Worm (Caenorhabditis elegans) whole organism, young adult: Measurements from ENCODE around the gene dct-16.

Source experiments
- B0019.2 ChIP-seq: fragments of 200-800 bp; sonication (Bioruptor generic); conservative IDR thresholded peaks from 2 replicates; pipeline ENCODE4 v1.3.6; 2022; ENCODE audit warnings: missing genetic modification reagents, missing genetic modification characterization, missing compliant biosample characterization
- B0336.3 ChIP-seq: fragments of 200-800 bp; sonication (Bioruptor generic); IDR thresholded peaks from 2 replicates; pipeline ENCODE4 v1.3.6; 2022; ENCODE audit warnings: missing genetic modification characterization, missing compliant biosample characterization
- C17E4.6 ChIP-seq: fragments of 200-800 bp; sonication (Bioruptor generic); IDR thresholded peaks from 2 replicates; pipeline ENCODE4 v1.3.6; 2022; ENCODE audit warnings: missing genetic modification reagents, missing genetic modification characterization, missing compliant biosample characterization
- F55B11.4 ChIP-seq: sonication (generic microtip); optimal IDR thresholded peaks from 2 replicates; lab custom pipeline; 2016; ENCODE audit warnings: missing compliant biosample characterization, missing genetic modification characterization, borderline replicate concordance; ENCODE audit not compliant: insufficient read depth
- F57A8.1 ChIP-seq: fragments of 200-800 bp; sonication (Bioruptor generic); optimal IDR thresholded peaks from 2 replicates; lab custom pipeline; 2018; ENCODE audit warnings: mild to moderate bottlenecking, missing genetic modification characterization, moderate library complexity, missing compliant biosample characterization
- F57C9.4 ChIP-seq: sonication (generic microtip); optimal IDR thresholded peaks from 2 replicates; lab custom pipeline; 2017; ENCODE audit warnings: mild to moderate bottlenecking, missing genetic modification characterization, missing compliant biosample characterization
- K11D2.4 ChIP-seq: fragments of 200-800 bp; sonication (Bioruptor generic); IDR thresholded peaks from 2 replicates; pipeline ENCODE4 v1.3.6; 2022; ENCODE audit warnings: missing genetic modification reagents, missing genetic modification characterization, missing compliant biosample characterization
- K12H6.12 ChIP-seq: fragments of 200-800 bp; sonication (Bioruptor generic); optimal IDR thresholded peaks from 2 replicates; lab custom pipeline; 2018; ENCODE audit warnings: mild to moderate bottlenecking, missing genetic modification characterization, missing compliant biosample characterization
- Y53G8AR.9 ChIP-seq: fragments of 200-800 bp; sonication (Bioruptor generic); conservative IDR thresholded peaks from 2 replicates; pipeline ENCODE4 v1.3.6; 2022; ENCODE audit warnings: missing genetic modification reagents, missing genetic modification characterization, missing compliant biosample characterization
- Y67H2A.10 ChIP-seq: fragments of 200-800 bp; sonication (Bioruptor generic); conservative IDR thresholded peaks from 2 replicates; pipeline ENCODE4 v1.3.6; 2022; ENCODE audit warnings: missing genetic modification reagents, missing genetic modification characterization, missing compliant biosample characterization
- aptf-2 ChIP-seq: fragments of 200-800 bp; sonication (Bioruptor generic); conservative IDR thresholded peaks from 2 replicates; pipeline ENCODE4 v1.3.6; 2022; ENCODE audit warnings: missing genetic modification reagents, missing genetic modification characterization, missing compliant biosample characterization
- aptf-3 ChIP-seq: fragments of 200-800 bp; sonication (Bioruptor generic); IDR thresholded peaks from 2 replicates; pipeline ENCODE4 v1.3.6; 2022; ENCODE audit warnings: missing genetic modification characterization, missing compliant biosample characterization
- atf-7 ChIP-seq: sonication (generic microtip); optimal IDR thresholded peaks from 2 replicates; lab custom pipeline; 2017; ENCODE audit warnings: mild to moderate bottlenecking, missing genetic modification characterization, missing compliant biosample characterization
- attf-3 ChIP-seq: fragments of 200-800 bp; sonication (Bioruptor generic); conservative IDR thresholded peaks from 2 replicates; pipeline ENCODE4 v1.3.6; 2022; ENCODE audit warnings: missing genetic modification reagents, missing genetic modification characterization, missing compliant biosample characterization
- attf-5 ChIP-seq: fragments of 200-800 bp; sonication (Bioruptor generic); optimal IDR thresholded peaks from 2 replicates; lab custom pipeline; 2018; ENCODE audit warnings: mild to moderate bottlenecking, missing genetic modification characterization, missing compliant biosample characterization
- bed-1 ChIP-seq: fragments of 200-800 bp; sonication (Bioruptor generic); IDR thresholded peaks from 2 replicates; pipeline ENCODE4 v1.3.6; 2022; ENCODE audit warnings: missing genetic modification reagents, missing genetic modification characterization, missing compliant biosample characterization
- ceh-27 ChIP-seq: fragments of 200-800 bp; sonication (Bioruptor generic); optimal IDR thresholded peaks from 2 replicates; lab custom pipeline; 2018; ENCODE audit warnings: mild to moderate bottlenecking, missing genetic modification characterization, moderate library complexity, missing compliant biosample characterization
- ceh-40 ChIP-seq: fragments of 200-800 bp; sonication (Bioruptor generic); IDR thresholded peaks from 2 replicates; pipeline ENCODE4 v1.3.6; 2022; ENCODE audit warnings: missing genetic modification characterization, missing compliant biosample characterization
- egl-18 ChIP-seq: fragments of 200-800 bp; sonication (Bioruptor generic); IDR thresholded peaks from 2 replicates; pipeline ENCODE4 v1.3.6; 2022; ENCODE audit warnings: missing genetic modification reagents, missing genetic modification characterization, missing compliant biosample characterization
- ets-4 ChIP-seq: fragments of 200-800 bp; sonication (Bioruptor generic); optimal IDR thresholded peaks from 2 replicates; lab custom pipeline; 2018; ENCODE audit warnings: mild to moderate bottlenecking, missing genetic modification characterization, missing compliant biosample characterization
- hmg-1.2 ChIP-seq: fragments of 200-800 bp; sonication (Bioruptor generic); IDR thresholded peaks from 2 replicates; pipeline ENCODE4 v1.3.6; 2022; ENCODE audit warnings: missing genetic modification reagents, missing genetic modification characterization, missing compliant biosample characterization
- hsf-1 ChIP-seq: fragments of 200-800 bp; sonication (Bioruptor generic); IDR thresholded peaks from 2 replicates; pipeline ENCODE4 v1.3.6; 2022; ENCODE audit warnings: missing genetic modification reagents, missing genetic modification characterization, missing compliant biosample characterization
- let-526 ChIP-seq: fragments of 200-800 bp; sonication (Bioruptor generic); IDR thresholded peaks from 2 replicates; pipeline ENCODE4 v1.3.6; 2022; ENCODE audit warnings: missing genetic modification reagents, missing genetic modification characterization, missing compliant biosample characterization
- lin-26 ChIP-seq: fragments of 200-800 bp; sonication (Bioruptor generic); IDR thresholded peaks from 2 replicates; pipeline ENCODE4 v1.3.6; 2022; ENCODE audit warnings: missing genetic modification reagents, missing genetic modification characterization, missing compliant biosample characterization
- lin-35 ChIP-seq, 3 experiments: fragments of 150-350 bp in 2 of 3; sonication (generic microtip) in 1 of 3; optimal IDR thresholded peaks; 2 replicates each; lab custom pipeline; 2014 to 2018; ENCODE audit warnings: missing biosample characterization in 3 of 3, missing genetic modification characterization in 3 of 3, missing genetic modification reagents in 3 of 3
- lin-40 ChIP-seq: sonication (generic microtip); optimal IDR thresholded peaks from 2 replicates; lab custom pipeline; 2016; ENCODE audit warnings: missing genetic modification characterization, mild to moderate bottlenecking, missing compliant biosample characterization, missing genotype, missing genetic modification reagents
- mcd-1 ChIP-seq: fragments of 200-800 bp; sonication (Bioruptor generic); IDR thresholded peaks from 2 replicates; pipeline ENCODE4 v1.3.6; 2022; ENCODE audit warnings: missing genetic modification reagents, missing genetic modification characterization, missing compliant biosample characterization
- mxl-1 ChIP-seq: sonication (generic microtip); optimal IDR thresholded peaks from 2 replicates; lab custom pipeline; 2016; ENCODE audit warnings: missing genetic modification characterization, missing compliant biosample characterization
- nfyb-1 ChIP-seq: fragments of 200-800 bp; sonication (Bioruptor generic); IDR thresholded peaks from 2 replicates; pipeline ENCODE4 v1.3.6; 2022; ENCODE audit warnings: missing genetic modification reagents, missing genetic modification characterization, missing compliant biosample characterization
- nhr-120 ChIP-seq: fragments of 200-800 bp; sonication (Bioruptor generic); IDR thresholded peaks from 2 replicates; pipeline ENCODE4 v1.3.6; 2022; ENCODE audit warnings: missing genetic modification characterization, missing compliant biosample characterization
- nhr-179 ChIP-seq: sonication (generic microtip); optimal IDR thresholded peaks from 2 replicates; lab custom pipeline; 2016; ENCODE audit warnings: mild to moderate bottlenecking, missing genetic modification characterization, missing compliant biosample characterization
- nhr-80 ChIP-seq: sonication (generic microtip); optimal IDR thresholded peaks from 2 replicates; lab custom pipeline; 2016; ENCODE audit warnings: missing genetic modification characterization, missing compliant biosample characterization
- pha-4 ChIP-seq: fragments of 150-350 bp; sonication (generic microtip); optimal IDR thresholded peaks from 2 replicates; lab custom pipeline; 2014; ENCODE audit warnings: missing biosample characterization, missing genetic modification reagents, missing genetic modification characterization
- snpc-4 ChIP-seq, 5 experiments: fragments of 150-350 bp in 1 of 5; sonication (generic microtip) in 4 of 5; optimal IDR thresholded peaks; 2 replicates each; lab custom pipeline; 2014 to 2018; ENCODE audit warnings: missing genetic modification characterization in 5 of 5, missing biosample characterization in 3 of 5, antibody characterized with exemption in 2 of 5, mild to moderate bottlenecking in 2 of 5, missing compliant biosample characterization in 2 of 5, missing genotype in 2 of 5, moderate library complexity in 2 of 5, missing genetic modification reagents in 1 of 5
- sptf-2 ChIP-seq: fragments of 200-800 bp; sonication (Bioruptor generic); optimal IDR thresholded peaks from 2 replicates; lab custom pipeline; 2018; ENCODE audit warnings: mild to moderate bottlenecking, missing genetic modification characterization, missing compliant biosample characterization
- tlf-1 ChIP-seq: fragments of 200-800 bp; sonication (Bioruptor generic); optimal IDR thresholded peaks from 2 replicates; lab custom pipeline; 2018; ENCODE audit warnings: mild to moderate bottlenecking, missing genetic modification characterization, missing compliant biosample characterization
- unc-130 ChIP-seq: sonication (generic microtip); optimal IDR thresholded peaks from 2 replicates; lab custom pipeline; 2016; ENCODE audit warnings: missing genetic modification reagents, missing genetic modification characterization, missing compliant biosample characterization
- zfh-2 ChIP-seq: fragments of 200-800 bp; sonication (Bioruptor generic); conservative IDR thresholded peaks from 2 replicates; pipeline ENCODE4 v1.3.6; 2022; ENCODE audit warnings: missing genetic modification reagents, missing genetic modification characterization, missing compliant biosample characterization
- ztf-6 ChIP-seq: fragments of 200-800 bp; sonication (Bioruptor generic); IDR thresholded peaks from 2 replicates; pipeline ENCODE4 v1.3.6; 2022; ENCODE audit warnings: missing genetic modification reagents, missing genetic modification characterization, missing compliant biosample characterization

The dct-16 gene

ce11 chrV:20455637-20456036 is 43.2 kb downstream of the dct-16 start:
- TF ChIP-seq hsf-1 (no peak), hmg-1.2 (GFP tag; lab: Robert Waterston, UW) (peak; percentile 48), snpc-4 (GFP tag; optimal IDR thresholded peaks at IDR 0.05; lab: Kevin White, UChicago) (peak; percentile 77), snpc-4 (tag; optimal IDR thresholded peaks at IDR 0.05; lab: Kevin White, UChicago) (peak; percentile 85 to 96 (median 90)), unc-130 (GFP tag; lab: Kevin White, UChicago) (no peak)

ce11 chrV:20453811-20454210 is 45.0 kb downstream of the dct-16 start, which contains the start of gene srd-70:
TSS of gene srd-70 (plus strand) at chrV:20454111.
- no peak for TF ChIP-seq nhr-179 (tag; lab: Kevin White, UChicago)
- TF ChIP-seq ztf-6 (GFP tag; lab: Robert Waterston, UW): no peak
- TF ChIP-seq B0336.3: no peak
- TF ChIP-seq Y53G8AR.9 (GFP tag; lab: Robert Waterston, UW): no peak
- TF ChIP-seq ceh-27: no peak
- TF ChIP-seq aptf-2 (GFP tag; lab: Robert Waterston, UW): no peak
- no peak for TF ChIP-seq snpc-4 (GFP tag; optimal IDR thresholded peaks at IDR 0.05; lab: Kevin White, UChicago)
- TF ChIP-seq snpc-4 (tag; optimal IDR thresholded peaks at IDR 0.05; lab: Kevin White, UChicago): no peak
- TF ChIP-seq mxl-1: no peak
- TF ChIP-seq ceh-40: no peak
- no peak for TF ChIP-seq attf-3
- TF ChIP-seq Y67H2A.10 (GFP tag; lab: Robert Waterston, UW): no peak
- TF ChIP-seq nfyb-1 (GFP tag; lab: Robert Waterston, UW): no peak
- no peak for TF ChIP-seq ets-4 (GFP tag; lab: Kevin White, UChicago)
- no peak for TF ChIP-seq nhr-80
- no peak for TF ChIP-seq aptf-3
- TF ChIP-seq lin-40 (tag; lab: Kevin White, UChicago): no peak
- TF ChIP-seq sptf-2: no peak
- no peak for TF ChIP-seq nhr-120 (GFP tag; lab: Robert Waterston, UW)
- no peak for TF ChIP-seq attf-5 (GFP tag; lab: Kevin White, UChicago)
- TF ChIP-seq atf-7: no peak

ce11 chrV:20453084-20453483 is 45.8 kb downstream of the dct-16 start, which contains the start of gene F48F5.6:
TSS of gene F48F5.6 (minus strand) at chrV:20453184.
- TF ChIP-seq F57A8.1 (GFP tag; lab: Kevin White, UChicago) (no peak), tlf-1 (GFP tag; lab: Kevin White, UChicago) (no peak), egl-18 (GFP tag; lab: Robert Waterston, UW) (no peak), K11D2.4 (GFP tag; lab: Robert Waterston, UW) (no peak), B0019.2 (GFP tag; lab: Robert Waterston, UW) (no peak), attf-5 (GFP tag; lab: Kevin White, UChicago) (no peak), zfh-2 (GFP tag; lab: Robert Waterston, UW) (no peak), nfyb-1 (GFP tag; lab: Robert Waterston, UW) (no peak), F57C9.4 (tag; lab: Kevin White, UChicago) (no peak), lin-35 (GFP tag; optimal IDR thresholded peaks at IDR 0.05; lab: Kevin White, UChicago) (no peak), Y53G8AR.9 (GFP tag; lab: Robert Waterston, UW) (no peak), pha-4 (tag; lab: Kevin White, UChicago) (no peak), F55B11.4 (tag; lab: Kevin White, UChicago) (no peak), K12H6.12 (tag; lab: Kevin White, UChicago) (no peak), C17E4.6 (GFP tag; lab: Robert Waterston, UW) (no peak), lin-26 (GFP tag; lab: Robert Waterston, UW) (no peak), mcd-1 (GFP tag; lab: Robert Waterston, UW) (no peak), bed-1 (no peak), let-526 (GFP tag; lab: Robert Waterston, UW) (no peak)
